Worm (Caenorhabditis elegans): ENCODE results near the gene sss-1.

DNA sequence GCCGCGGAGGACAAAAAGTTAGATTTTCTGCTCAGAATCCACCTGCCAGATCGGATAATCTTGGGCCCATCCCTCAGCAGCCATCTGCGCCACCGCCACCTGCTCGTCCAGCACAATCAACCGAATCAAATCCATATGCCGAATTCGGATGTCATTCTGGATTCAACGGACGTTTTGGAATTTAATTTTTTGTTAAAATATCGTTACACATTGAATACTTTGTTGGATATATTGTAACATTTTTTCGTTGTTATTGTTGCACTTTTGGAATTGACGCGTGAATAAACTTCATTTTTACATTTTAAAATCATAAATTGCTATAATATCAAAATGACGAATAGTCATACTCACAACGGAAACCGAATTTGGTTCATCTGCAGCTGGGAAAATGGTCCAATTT lies 40.0 kb upstream of the sss-1 start, which contains the start of gene spe-29:
- no peak for TF ChIP-seq lin-15B (tag; optimal IDR thresholded peaks at IDR 0.05)
- no peak for TF ChIP-seq lin-29 (GFP tag; IDR thresholded peaks at IDR 0.05)
- TF ChIP-seq fos-1 (tag; optimal IDR thresholded peaks at IDR 0.05): no peak
- TF ChIP-seq unc-130 (GFP tag; optimal IDR thresholded peaks at IDR 0.05): no peak
- TF ChIP-seq ces-1 (GFP tag; optimal IDR thresholded peaks at IDR 0.05): no peak
- no peak for TF ChIP-seq ztf-11 (tag; optimal IDR thresholded peaks at IDR 0.05)
- TF ChIP-seq rbr-2 (tag; optimal IDR thresholded peaks at IDR 0.05): no peak
- TF ChIP-seq ceh-28 (tag; optimal IDR thresholded peaks at IDR 0.05): no peak
- no peak for TF ChIP-seq ceh-44 (GFP tag; IDR thresholded peaks at IDR 0.05)
- no peak for TF ChIP-seq ceh-82 (tag; optimal IDR thresholded peaks at IDR 0.05)
- no peak for TF ChIP-seq ZK546.5 (tag; optimal IDR thresholded peaks at IDR 0.05)
- TF ChIP-seq madf-5 (GFP tag; IDR thresholded peaks at IDR 0.05): no peak

All from whole organism, L4 larva.